Worm (Caenorhabditis elegans) whole organism, L3 larva: ENCODE measurements around the gene frpr-18.
A peak's percentile ranks its signal among the peaks of the same experiment; 100 is the strongest.

Source experiments
- R02D3.7 ChIP-seq: fragments of 150-350 bp; optimal IDR thresholded peaks from 2 replicates; lab custom pipeline; 2014; ENCODE audit warnings: missing biosample characterization, missing genetic modification characterization
- ZK546.5 ChIP-seq: sonication (generic microtip); optimal IDR thresholded peaks from 2 replicates; lab custom pipeline; 2017; ENCODE audit warnings: missing biosample characterization, missing genetic modification characterization
- aly-2 ChIP-seq: fragments of 150-350 bp; optimal IDR thresholded peaks from 2 replicates; lab custom pipeline; 2014; ENCODE audit warnings: missing biosample characterization, missing genetic modification characterization
- ama-1 ChIP-seq: fragments of 150-350 bp; optimal IDR thresholded peaks from 2 replicates; lab custom pipeline; 2018
- ceh-16 ChIP-seq: sonication (generic microtip); optimal IDR thresholded peaks from 2 replicates; lab custom pipeline; 2017; ENCODE audit warnings: missing biosample characterization, missing genetic modification characterization
- ceh-82 ChIP-seq: fragments of 150-350 bp; optimal IDR thresholded peaks from 2 replicates; lab custom pipeline; 2014; ENCODE audit warnings: missing biosample characterization, missing genetic modification characterization
- daf-12 ChIP-seq: fragments of 150-350 bp; optimal IDR thresholded peaks from 2 replicates; lab custom pipeline; 2014; ENCODE audit warnings: missing biosample characterization, missing genetic modification reagents, missing genetic modification characterization
- egl-27 ChIP-seq: sonication (generic microtip); optimal IDR thresholded peaks from 4 replicates; lab custom pipeline; 2017; ENCODE audit warnings: missing biosample characterization, missing genetic modification reagents, missing genetic modification characterization
- egl-5 ChIP-seq: fragments of 150-350 bp; optimal IDR thresholded peaks from 2 replicates; lab custom pipeline; 2017; ENCODE audit warnings: missing biosample characterization, missing genetic modification reagents, missing genetic modification characterization, inconsistent platforms
- elt-1 ChIP-seq: fragments of 150-350 bp; optimal IDR thresholded peaks from 2 replicates; lab custom pipeline; 2014; ENCODE audit warnings: missing biosample characterization, missing genetic modification characterization
- elt-2 ChIP-seq: sonication (generic microtip); optimal IDR thresholded peaks from 2 replicates; lab custom pipeline; 2016; ENCODE audit warnings: missing genetic modification reagents, mild to moderate bottlenecking, missing genetic modification characterization, missing compliant biosample characterization
- elt-3 ChIP-seq, 3 experiments: fragments of 150-350 bp in 1 of 3; sonication (generic microtip) in 2 of 3; optimal IDR thresholded peaks; 2 replicates in 2 of 3; 4 replicates in 1 of 3; lab custom pipeline; 2014 to 2017; ENCODE audit warnings: missing biosample characterization in 3 of 3, missing genetic modification characterization in 3 of 3
- eor-1 ChIP-seq, 2 experiments: fragments of 150-350 bp; optimal IDR thresholded peaks; 2 replicates each; lab custom pipeline; 2014 to 2018; ENCODE audit warnings: missing biosample characterization in 2 of 2, missing genetic modification characterization in 2 of 2
- fkh-10 ChIP-seq: sonication (generic microtip); optimal IDR thresholded peaks from 2 replicates; lab custom pipeline; 2017; ENCODE audit warnings: missing biosample characterization, missing genetic modification reagents, missing genetic modification characterization
- fos-1 ChIP-seq: fragments of 150-350 bp; optimal IDR thresholded peaks from 2 replicates; lab custom pipeline; 2014; ENCODE audit warnings: missing biosample characterization, missing genetic modification characterization
- hmg-11 ChIP-seq: sonication (generic microtip); optimal IDR thresholded peaks from 2 replicates; lab custom pipeline; 2016; ENCODE audit warnings: missing genetic modification characterization, missing compliant biosample characterization
- jun-1 ChIP-seq: fragments of 150-350 bp; optimal IDR thresholded peaks from 2 replicates; lab custom pipeline; 2014; ENCODE audit warnings: missing biosample characterization, missing genetic modification reagents, missing genetic modification characterization
- lin-15B ChIP-seq: fragments of 150-350 bp; optimal IDR thresholded peaks from 2 replicates; lab custom pipeline; 2014; ENCODE audit warnings: missing biosample characterization, missing genetic modification characterization
- lin-39 ChIP-seq: fragments of 150-350 bp; optimal IDR thresholded peaks from 2 replicates; lab custom pipeline; 2018; ENCODE audit warnings: missing biosample characterization, missing genetic modification reagents, missing genetic modification characterization
- lsy-12 ChIP-seq: sonication (generic microtip); optimal IDR thresholded peaks from 2 replicates; lab custom pipeline; 2016; ENCODE audit warnings: mild to moderate bottlenecking, missing genetic modification characterization, missing compliant biosample characterization
- mml-1 ChIP-seq: fragments of 150-350 bp; sonication (generic microtip); optimal IDR thresholded peaks from 3 replicates; lab custom pipeline; 2014; ENCODE audit warnings: missing biosample characterization, missing genetic modification characterization
- nfya-1 ChIP-seq: sonication (generic microtip); optimal IDR thresholded peaks from 2 replicates; lab custom pipeline; 2017; ENCODE audit warnings: missing genetic modification characterization, mild to moderate bottlenecking, missing compliant biosample characterization, antibody characterized with exemption, moderate library complexity; ENCODE audit not compliant: insufficient read depth
- nhr-11 ChIP-seq: fragments of 150-350 bp; optimal IDR thresholded peaks from 2 replicates; lab custom pipeline; 2014; ENCODE audit warnings: missing biosample characterization, missing genetic modification characterization
- nhr-23 ChIP-seq: fragments of 150-350 bp; optimal IDR thresholded peaks from 2 replicates; lab custom pipeline; 2014; ENCODE audit warnings: missing biosample characterization, missing genetic modification reagents, missing genetic modification characterization
- nhr-237 ChIP-seq: fragments of 150-350 bp; optimal IDR thresholded peaks from 2 replicates; lab custom pipeline; 2014; ENCODE audit warnings: missing biosample characterization, missing genetic modification characterization
- nhr-25 ChIP-seq: sonication (generic microtip); optimal IDR thresholded peaks from 2 replicates; lab custom pipeline; 2017; ENCODE audit warnings: missing biosample characterization, missing genetic modification characterization
- nhr-28 ChIP-seq: fragments of 150-350 bp; optimal IDR thresholded peaks from 2 replicates; lab custom pipeline; 2014; ENCODE audit warnings: missing biosample characterization, missing genetic modification characterization
- nhr-43 ChIP-seq: sonication (generic microtip); optimal IDR thresholded peaks from 2 replicates; lab custom pipeline; 2016; ENCODE audit warnings: mild to moderate bottlenecking, missing genetic modification characterization, missing compliant biosample characterization; ENCODE audit not compliant: poor library complexity, severe bottlenecking
- nhr-77 ChIP-seq: fragments of 150-350 bp; optimal IDR thresholded peaks from 2 replicates; lab custom pipeline; 2014; ENCODE audit warnings: missing biosample characterization, missing genetic modification characterization
- pha-4 ChIP-seq: fragments of 150-350 bp; optimal IDR thresholded peaks from 2 replicates; lab custom pipeline; 2014; ENCODE audit warnings: missing biosample characterization, missing genetic modification reagents, missing genetic modification characterization
- pqm-1 ChIP-seq: fragments of 150-350 bp; optimal IDR thresholded peaks from 2 replicates; lab custom pipeline; 2017; ENCODE audit warnings: missing biosample characterization, missing genetic modification characterization, inconsistent platforms
- skn-1 ChIP-seq: fragments of 150-350 bp; optimal IDR thresholded peaks from 2 replicates; lab custom pipeline; 2014; ENCODE audit warnings: missing biosample characterization, missing genetic modification characterization
- snpc-4 ChIP-seq: fragments of 150-350 bp; optimal IDR thresholded peaks from 2 replicates; lab custom pipeline; 2014; ENCODE audit warnings: missing biosample characterization, missing genetic modification characterization
- tbx-2 ChIP-seq: sonication (generic microtip); optimal IDR thresholded peaks from 2 replicates; lab custom pipeline; 2016; ENCODE audit warnings: mild to moderate bottlenecking, missing genetic modification characterization, missing compliant biosample characterization
- unc-62 ChIP-seq: fragments of 150-350 bp; sonication (generic microtip); optimal IDR thresholded peaks from 4 replicates; lab custom pipeline; 2014; ENCODE audit warnings: missing biosample characterization, missing genetic modification reagents, missing genetic modification characterization
- zag-1 ChIP-seq: fragments of 150-350 bp; optimal IDR thresholded peaks from 2 replicates; lab custom pipeline; 2014; ENCODE audit warnings: missing biosample characterization, missing genetic modification characterization
- ztf-11 ChIP-seq: fragments of 150-350 bp; optimal IDR thresholded peaks from 2 replicates; lab custom pipeline; 2014; ENCODE audit warnings: missing biosample characterization, missing genetic modification characterization
- ztf-4 ChIP-seq: fragments of 150-350 bp; optimal IDR thresholded peaks from 2 replicates; lab custom pipeline; 2014; ENCODE audit warnings: missing biosample characterization, missing genetic modification characterization

Gene frpr-18

ce11 chrV:6879490-6879889, 9.4 kb downstream of the frpr-18 start (continued):
- peak; percentile 21 for TF ChIP-seq ceh-82 (tag; lab: Kevin White, UChicago)
- peak; percentile 32 for TF ChIP-seq snpc-4 (tag; lab: Kevin White, UChicago)
- peak; percentile 44 for TF ChIP-seq nhr-25 (tag; lab: Kevin White, UChicago)

ce11 chrV:6880623-6881022, 10.5 kb downstream of the frpr-18 start:
- TF ChIP-seq egl-5 (tag; lab: Kevin White, UChicago) (peak; percentile 18), zag-1 (tag; lab: Kevin White, UChicago) (no peak), nhr-11 (tag; lab: Kevin White, UChicago) (no peak), lin-39 (peak; percentile 51), elt-1 (tag; lab: Kevin White, UChicago) (no peak), nhr-77 (tag; lab: Kevin White, UChicago) (no peak), aly-2 (tag; lab: Kevin White, UChicago) (no peak), nhr-28 (tag; lab: Kevin White, UChicago) (no peak), ama-1 (peak; percentile 43), nfya-1 (tag; lab: Kevin White, UChicago) (peak; percentile 64), eor-1 (tag; optimal IDR thresholded peaks at IDR 0.05; lab: Kevin White, UChicago) (no peak), egl-27 (no peak), snpc-4 (tag; lab: Kevin White, UChicago) (peak; percentile 93), hmg-11 (tag; lab: Kevin White, UChicago) (peak; percentile 64)

- TF ChIP-seq aly-2 (tag; lab: Kevin White, UChicago) (no peak), nhr-25 (tag; lab: Kevin White, UChicago) (no peak), daf-12 (tag; lab: Kevin White, UChicago) (no peak), nhr-237 (tag; lab: Kevin White, UChicago) (no peak), unc-62 (GFP tag; lab: Kevin White, UChicago) (no peak), fos-1 (tag; lab: Kevin White, UChicago) (no peak), hmg-11 (tag; lab: Kevin White, UChicago) (no peak)
These were observed 10.9 kb downstream of the frpr-18 start, which contains the start of gene unc-70 for ce11 chrV:6881038-6881437. Gene unc-70 (plus strand): TSS chrV:6881338.

- TF ChIP-seq elt-2 (tag; lab: Kevin White, UChicago) (peak; percentile 68), hmg-11 (tag; lab: Kevin White, UChicago) (no peak)
These were observed 11.6 kb downstream of the frpr-18 start for ce11 chrV:6881735-6882134.

ce11 chrV:6882452-6882939, 12.4 kb downstream of the frpr-18 start:
- TF ChIP-seq tbx-2 (tag; lab: Kevin White, UChicago) (no peak), egl-27 (no peak), lin-15B (tag; lab: Kevin White, UChicago) (no peak), elt-3 (tag; optimal IDR thresholded peaks at IDR 0.05; lab: Kevin White, UChicago) (no peak), aly-2 (tag; lab: Kevin White, UChicago) (no peak), nhr-28 (tag; lab: Kevin White, UChicago) (no peak), pha-4 (tag; lab: Kevin White, UChicago) (no peak), ZK546.5 (tag; lab: Kevin White, UChicago) (no peak), nhr-11 (tag; lab: Kevin White, UChicago) (no peak), skn-1 (no peak), nfya-1 (tag; lab: Kevin White, UChicago) (no peak)

- no peak for TF ChIP-seq mml-1 (tag; lab: Kevin White, UChicago)
- TF ChIP-seq ztf-11: no peak
- TF ChIP-seq fkh-10: no peak
- no peak for TF ChIP-seq tbx-2 (tag; lab: Kevin White, UChicago)
- TF ChIP-seq daf-12 (tag; lab: Kevin White, UChicago): no peak
These were observed 15.0 kb downstream of the frpr-18 start for ce11 chrV:6885070-6885469.

ce11 chrV:6888828-6889227, 18.7 kb downstream of the frpr-18 start:
- TF ChIP-seq lsy-12: peak; percentile 73
- peak; percentile 17 for TF ChIP-seq pqm-1 (tag; lab: Kevin White, UChicago)
- TF ChIP-seq aly-2 (tag; lab: Kevin White, UChicago): peak; percentile 86
- TF ChIP-seq fkh-10: no peak
- peak; percentile 49 for TF ChIP-seq jun-1
- peak; percentile 45 for TF ChIP-seq lin-39
- peak; percentile 14 for TF ChIP-seq ceh-82 (tag; lab: Kevin White, UChicago)
- TF ChIP-seq nhr-23 (tag; lab: Kevin White, UChicago): no peak
- TF ChIP-seq R02D3.7 (tag; lab: Kevin White, UChicago): no peak
- no peak for TF ChIP-seq elt-1 (tag; lab: Kevin White, UChicago)
- TF ChIP-seq ZK546.5 (tag; lab: Kevin White, UChicago): no peak
- TF ChIP-seq nhr-43: peak; percentile 77
- no peak for TF ChIP-seq elt-3 (tag; optimal IDR thresholded peaks at IDR 0.05; lab: Kevin White, UChicago)
- no peak for TF ChIP-seq unc-62 (GFP tag; lab: Kevin White, UChicago)
- no peak for TF ChIP-seq nhr-28 (tag; lab: Kevin White, UChicago)
- no peak for TF ChIP-seq snpc-4 (tag; lab: Kevin White, UChicago)
- TF ChIP-seq ztf-4 (tag; lab: Kevin White, UChicago): no peak
- TF ChIP-seq hmg-11 (tag; lab: Kevin White, UChicago): peak; percentile 76
- no peak for TF ChIP-seq ceh-16 (tag; lab: Kevin White, UChicago)
- peak; percentile 10 for TF ChIP-seq lin-15B (tag; lab: Kevin White, UChicago)
- TF ChIP-seq nhr-11 (tag; lab: Kevin White, UChicago): no peak
- no peak for TF ChIP-seq nhr-25 (tag; lab: Kevin White, UChicago)
